Fruit fly (Drosophila melanogaster) S2 (cell line): ENCODE measurements around the gene HLH3B.

Source experiments
- CG8478 ChIP-seq: fragments of >200 bp; optimal IDR thresholded peaks from 2 replicates; lab custom pipeline; 2018
- CTCF ChIP-seq, 2 experiments: fragments of >200 bp; optimal IDR thresholded peaks; 2 replicates each; lab custom pipeline; 2018

DNA sequence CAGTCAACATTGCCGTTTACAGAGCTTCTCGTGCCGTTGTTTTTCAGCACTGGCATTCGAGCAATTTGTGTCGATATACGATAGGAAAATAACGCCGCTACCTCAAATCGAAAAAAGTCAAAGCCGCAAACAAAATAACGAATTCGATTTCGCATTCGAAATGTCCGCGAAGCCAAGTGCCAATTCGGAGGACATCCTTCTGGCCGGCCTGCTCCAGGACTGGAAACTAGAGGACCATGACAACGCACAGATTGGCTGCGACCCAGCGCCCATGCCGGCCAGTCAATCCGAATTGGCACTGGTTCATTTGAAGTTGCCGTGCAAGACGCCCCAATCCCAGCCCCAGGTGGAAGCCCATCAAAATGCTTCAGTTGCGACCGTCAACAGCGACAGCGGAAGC lies 33.2 kb upstream of the HLH3B start:
- TF ChIP-seq CTCF (optimal IDR thresholded peaks at IDR 0.05; lab: Kevin White, UChicago) (no peak), CG8478 (lab: Kevin White, UChicago) (no peak)
